Fruit fly (Drosophila melanogaster): ENCODE data around the gene Lk6.
A peak's percentile ranks its signal among the peaks of the same experiment; 100 is the strongest.

DNA sequence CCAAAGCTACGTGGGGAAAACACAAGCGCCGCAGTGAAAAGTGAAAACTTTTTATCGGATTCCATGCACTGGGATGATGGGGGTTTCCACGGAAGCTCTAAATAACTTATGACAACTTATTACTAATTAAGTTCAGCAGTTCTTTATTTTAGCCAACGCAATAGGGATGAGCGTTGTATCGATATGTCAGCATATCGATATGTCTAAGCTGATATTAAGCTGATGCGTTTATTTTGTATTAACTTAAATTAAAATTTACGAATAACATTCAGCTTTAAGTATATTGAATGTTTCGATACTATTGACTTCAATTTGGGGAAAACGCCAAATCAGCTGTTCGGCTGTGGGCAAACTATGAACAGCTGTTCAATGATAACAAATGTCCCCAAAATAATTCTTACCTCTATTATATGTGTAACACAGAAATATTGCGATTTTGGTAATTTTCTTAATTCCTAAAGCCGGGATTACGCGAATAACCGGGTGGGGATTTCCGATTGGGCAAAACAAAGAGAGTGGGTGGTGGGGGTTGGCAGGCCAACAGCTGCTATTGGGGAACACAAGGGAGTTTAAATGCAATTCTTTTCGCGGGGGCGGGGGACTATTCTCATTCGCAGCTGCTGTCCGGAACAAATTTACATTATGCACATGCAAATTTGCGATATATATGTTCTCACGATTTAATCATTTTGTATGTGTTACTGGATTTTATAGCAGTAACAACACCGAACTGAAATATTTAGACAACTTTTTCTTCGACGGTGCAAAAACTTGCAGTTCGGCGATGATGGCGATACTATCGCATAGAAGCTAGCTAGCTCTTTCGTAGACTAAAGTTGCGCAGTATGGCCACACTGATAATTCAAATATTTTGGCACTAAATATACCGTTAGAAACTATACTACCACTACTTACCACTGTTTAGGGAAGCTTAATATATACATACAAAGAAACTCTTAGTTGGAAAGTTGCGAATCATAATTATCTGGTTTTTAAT is 14.7 kb downstream of the Lk6 start, which contains the start of gene CG6923:
- TF ChIP-seq gsb (GFP tag; IDR thresholded peaks at IDR 0.05) (no peak), unc-4 (GFP tag; IDR thresholded peaks at IDR 0.05; ENCODE audit: partially characterized antibody) (peak; percentile 81), CG10959 (GFP tag; IDR thresholded peaks at IDR 0.05) (no peak), CG15601 (tag; optimal IDR thresholded peaks at IDR 0.05) (no peak), Ptx1 (GFP tag; IDR thresholded peaks at IDR 0.05) (no peak), CG18599 (GFP tag; optimal IDR thresholded peaks at IDR 0.05) (no peak), CG10321 (GFP tag; IDR thresholded peaks at IDR 0.05) (no peak), ab (GFP tag; optimal IDR thresholded peaks at IDR 0.05) (no peak), CG43689 (GFP tag; IDR thresholded peaks at IDR 0.05) (no peak), ems (GFP tag; optimal IDR thresholded peaks at IDR 0.05) (no peak), NC2β (GFP tag; optimal IDR thresholded peaks at IDR 0.05) (no peak), br (optimal IDR thresholded peaks at IDR 0.05) (no peak), gsb-n (tag; optimal IDR thresholded peaks at IDR 0.05) (no peak)
